Fruit fly (Drosophila melanogaster): ENCODE data around the gene CG31546.

Gene CG31546

dm6 chr3R:5613114-5613443 is 22.3 kb downstream of the CG31546 start, which contains the start of gene Atu (continued):
- TF ChIP-seq CG13123 (GFP tag; optimal IDR thresholded peaks at IDR 0.05) (no peak), cato (GFP tag; optimal IDR thresholded peaks at IDR 0.05; ENCODE audit: borderline replicate concordance) (peak; percentile 12), CG9727 (GFP tag; optimal IDR thresholded peaks at IDR 0.05) (peak; percentile 32), slbo (GFP tag; IDR thresholded peaks at IDR 0.05) (peak; percentile 49; the same call in 1 of the 2 replicates), CG13287 (GFP tag; IDR thresholded peaks at IDR 0.05; ENCODE audit: partially characterized antibody) (peak; percentile 93), NK7.1 (GFP tag; optimal IDR thresholded peaks at IDR 0.05) (no peak), Elba2 (GFP tag; optimal IDR thresholded peaks at IDR 0.05) (no peak), Six4 (GFP tag; optimal IDR thresholded peaks at IDR 0.05) (no peak), zen (tag; optimal IDR thresholded peaks at IDR 0.05) (peak; percentile 26), CG10267 (tag; optimal IDR thresholded peaks at IDR 0.05) (peak; percentile 61), CG33213 (GFP tag; optimal IDR thresholded peaks at IDR 0.05) (no peak), CG17612 (GFP tag; IDR thresholded peaks at IDR 0.05) (no peak), Fer1 (GFP tag; optimal IDR thresholded peaks at IDR 0.05) (peak; percentile 3), CG17829 (tag; optimal IDR thresholded peaks at IDR 0.05) (peak; percentile 49), Scr (GFP tag; IDR thresholded peaks at IDR 0.05; ENCODE audit: partially characterized antibody) (peak; percentile 94), chinmo (GFP tag; IDR thresholded peaks at IDR 0.05; ENCODE audit: partially characterized antibody) (peak; percentile 87), Opbp (GFP tag; IDR thresholded peaks at IDR 0.05; ENCODE audit: partially characterized antibody) (peak; percentile 91), dm (GFP tag; optimal IDR thresholded peaks at IDR 0.05) (no peak), Dref (GFP tag; IDR thresholded peaks at IDR 0.05) (peak; percentile 86), H2.0 (GFP tag; IDR thresholded peaks at IDR 0.05) (no peak), CG18262 (tag; optimal IDR thresholded peaks at IDR 0.05) (peak; percentile 46), CG2129 (GFP tag; IDR thresholded peaks at IDR 0.05; ENCODE audit: partially characterized antibody) (peak; percentile 89), CG15601 (tag; optimal IDR thresholded peaks at IDR 0.05) (peak; percentile 28), Camta (GFP tag; optimal IDR thresholded peaks at IDR 0.05) (no peak), wdn (GFP tag; IDR thresholded peaks at IDR 0.05) (no peak), wek (GFP tag; optimal IDR thresholded peaks at IDR 0.05) (no peak), NC2α (GFP tag; optimal IDR thresholded peaks at IDR 0.05) (peak; percentile 2), mld (GFP tag; IDR thresholded peaks at IDR 0.05; ENCODE audit: partially characterized antibody) (peak; percentile 42; the same call in 1 of the 3 replicates), Ravus (GFP tag; IDR thresholded peaks at IDR 0.05) (no peak), ind (GFP tag; optimal IDR thresholded peaks at IDR 0.05) (peak; percentile 43), maf-S (GFP tag; optimal IDR thresholded peaks at IDR 0.05) (no peak), CG6791 (GFP tag; IDR thresholded peaks at IDR 0.05; ENCODE audit: partially characterized antibody) (peak; percentile 84), zen2 (GFP tag; IDR thresholded peaks at IDR 0.05; ENCODE audit: partially characterized antibody) (peak; percentile 83), dpn (GFP tag; optimal IDR thresholded peaks at IDR 0.05) (peak in 1 of 2 experiments; percentile 16), CG11696 (GFP tag; IDR thresholded peaks at IDR 0.05) (no peak), B-H2 (GFP tag; optimal IDR thresholded peaks at IDR 0.05) (peak; percentile 5), sug (tag; optimal IDR thresholded peaks at IDR 0.05) (peak; percentile 64), ERR (GFP tag; optimal IDR thresholded peaks at IDR 0.05) (no peak), Ssrp (tag; optimal IDR thresholded peaks at IDR 0.05) (no peak), her (GFP tag; optimal IDR thresholded peaks at IDR 0.05) (peak; percentile 10), amos (GFP tag; IDR thresholded peaks at IDR 0.05; ENCODE audit: partially characterized antibody) (peak; percentile 87), CG18764 (GFP tag; optimal IDR thresholded peaks at IDR 0.05) (peak; percentile 29), fd64A (GFP tag; optimal IDR thresholded peaks at IDR 0.05) (no peak), CG9817 (tag; optimal IDR thresholded peaks at IDR 0.05) (peak; percentile 25), gce (GFP tag; IDR thresholded peaks at IDR 0.05) (no peak), CG30403 (GFP tag; optimal IDR thresholded peaks at IDR 0.05) (peak; percentile 54), E2f2 (GFP tag; IDR thresholded peaks at IDR 0.05) (peak; percentile 31; the same call in 1 of the 2 replicates), CG42726 (GFP tag; IDR thresholded peaks at IDR 0.05; ENCODE audit: partially characterized antibody) (no peak), gcm (GFP tag; optimal IDR thresholded peaks at IDR 0.05) (no peak), CG32532 (GFP tag; IDR thresholded peaks at IDR 0.05) (no peak), CG12769 (tag; optimal IDR thresholded peaks at IDR 0.05) (peak; percentile 55)
